Fruit fly (Drosophila melanogaster): ENCODE measurements around the gene lush.

Gene lush

dm6 chr3L:19562146-19562700 lies 43.7 kb downstream of the lush start (continued):
- TF ChIP-seq dpn (GFP tag; optimal IDR thresholded peaks at IDR 0.05), result no peak
- peak; percentile 17 for TF ChIP-seq zf30C (GFP tag; optimal IDR thresholded peaks at IDR 0.05)
- TF ChIP-seq CG4707 (GFP tag; optimal IDR thresholded peaks at IDR 0.05), result no peak

dm6 chr3L:19561745-19562144 lies 44.1 kb downstream of the lush start:
- no peak for TF ChIP-seq CG10565 (GFP tag; optimal IDR thresholded peaks at IDR 0.05)
- no peak for TF ChIP-seq CG14014 (GFP tag; IDR thresholded peaks at IDR 0.05)
- no peak for TF ChIP-seq corto (GFP tag; optimal IDR thresholded peaks at IDR 0.05)
- TF ChIP-seq CG5245 (GFP tag; optimal IDR thresholded peaks at IDR 0.05), result no peak
- no peak for TF ChIP-seq Trl (optimal IDR thresholded peaks at IDR 0.05)
- TF ChIP-seq Trl (GFP tag; optimal IDR thresholded peaks at IDR 0.05), result no peak
- no peak for TF ChIP-seq dmrt11E (tag; optimal IDR thresholded peaks at IDR 0.05)
- TF ChIP-seq CG8944 (GFP tag; optimal IDR thresholded peaks at IDR 0.05), result no peak
- TF ChIP-seq dmrt99B (tag; optimal IDR thresholded peaks at IDR 0.05), result peak; percentile 51
- no peak for TF ChIP-seq MBD-R2 (GFP tag; IDR thresholded peaks at IDR 0.05)
- no peak for TF ChIP-seq cato (GFP tag; optimal IDR thresholded peaks at IDR 0.05; ENCODE audit: borderline replicate concordance)
- no peak for TF ChIP-seq CG14860 (GFP tag; IDR thresholded peaks at IDR 0.05; ENCODE audit: partially characterized antibody)
- no peak for TF ChIP-seq esg (GFP tag; conservative IDR thresholded peaks at IDR 0.05)
- no peak for TF ChIP-seq amos (GFP tag; IDR thresholded peaks at IDR 0.05; ENCODE audit: partially characterized antibody)
- TF ChIP-seq CG14050 (GFP tag; IDR thresholded peaks at IDR 0.05), result no peak
- TF ChIP-seq gcm2 (GFP tag; optimal IDR thresholded peaks at IDR 0.05), result no peak
- TF ChIP-seq CG16863 (GFP tag; optimal IDR thresholded peaks at IDR 0.05), result no peak
- TF ChIP-seq Atf-2 (GFP tag; optimal IDR thresholded peaks at IDR 0.05), result no peak
- TF ChIP-seq bsh (GFP tag; optimal IDR thresholded peaks at IDR 0.05), result no peak
- TF ChIP-seq CG8281 (tag; optimal IDR thresholded peaks at IDR 0.05), result no peak
- TF ChIP-seq Asciz (GFP tag; optimal IDR thresholded peaks at IDR 0.05), result peak; percentile 18
- TF ChIP-seq al (GFP tag; IDR thresholded peaks at IDR 0.05), result peak; percentile 45
- no peak for TF ChIP-seq CG5180 (GFP tag; optimal IDR thresholded peaks at IDR 0.05)
- TF ChIP-seq stwl (tag; optimal IDR thresholded peaks at IDR 0.05), result no peak
- TF ChIP-seq tna (GFP tag; IDR thresholded peaks at IDR 0.05; ENCODE audit: partially characterized antibody), result no peak
- no peak for TF ChIP-seq Blimp-1 (GFP tag; optimal IDR thresholded peaks at IDR 0.05)
- no peak for TF ChIP-seq Xrp1 (GFP tag; IDR thresholded peaks at IDR 0.05)
- no peak for TF ChIP-seq HLH4C (GFP tag; IDR thresholded peaks at IDR 0.05; ENCODE audit: partially characterized antibody)
- no peak for TF ChIP-seq ap (GFP tag; IDR thresholded peaks at IDR 0.05)
- no peak for TF ChIP-seq pum (GFP tag; optimal IDR thresholded peaks at IDR 0.05)
- TF ChIP-seq ac (GFP tag; optimal IDR thresholded peaks at IDR 0.05), result no peak
- TF ChIP-seq dysf (GFP tag; IDR thresholded peaks at IDR 0.05), result no peak
- TF ChIP-seq CG13296 (GFP tag; optimal IDR thresholded peaks at IDR 0.05), result peak; percentile 21
- no peak for TF ChIP-seq lola (GFP tag; optimal IDR thresholded peaks at IDR 0.05)
- TF ChIP-seq CoRest (tag; optimal IDR thresholded peaks at IDR 0.05), result peak; percentile 27
- peak; percentile 52 for TF ChIP-seq CG17359 (tag; optimal IDR thresholded peaks at IDR 0.05)
- no peak for TF ChIP-seq jing (GFP tag; optimal IDR thresholded peaks at IDR 0.05)
- TF ChIP-seq CG13123 (GFP tag; optimal IDR thresholded peaks at IDR 0.05), result no peak
- no peak for TF ChIP-seq CG30431 (GFP tag; optimal IDR thresholded peaks at IDR 0.05)
- no peak for TF ChIP-seq zen2 (GFP tag; IDR thresholded peaks at IDR 0.05; ENCODE audit: partially characterized antibody)
- no peak for TF ChIP-seq CG34422 (GFP tag; IDR thresholded peaks at IDR 0.05)
- peak; percentile 76 for TF ChIP-seq CG2120 (GFP tag; optimal IDR thresholded peaks at IDR 0.05)
- TF ChIP-seq CG17829 (tag; optimal IDR thresholded peaks at IDR 0.05), result no peak
- no peak for TF ChIP-seq CG30020 (tag; optimal IDR thresholded peaks at IDR 0.05)
- TF ChIP-seq Scr (GFP tag; IDR thresholded peaks at IDR 0.05; ENCODE audit: partially characterized antibody), result no peak
